Worm (Caenorhabditis elegans): ENCODE measurements around the gene ZC518.8.

- TF ChIP-seq med-1 (GFP tag; optimal IDR thresholded peaks at IDR 0.05; ENCODE audit: insufficient read depth) (no peak), T22C8.4 (GFP tag; IDR thresholded peaks at IDR 0.05) (no peak), cog-1 (tag; optimal IDR thresholded peaks at IDR 0.05) (no peak), ztf-23 (GFP tag; IDR thresholded peaks at IDR 0.05) (no peak), tab-1 (GFP tag; IDR thresholded peaks at IDR 0.05) (no peak), ref-1 (GFP tag; conservative IDR thresholded peaks at IDR 0.05) (no peak), ztf-29 (GFP tag; IDR thresholded peaks at IDR 0.05) (no peak), flt-1 (GFP tag; IDR thresholded peaks at IDR 0.05) (no peak)
Observed at ce11 chrIV:12408625-12409024, 46.9 kb upstream of the ZC518.8 start, which contains the start of gene dsb-1.
